Fruit fly (Drosophila melanogaster): ENCODE data around the gene CG10286.

Gene CG10286

DNA sequence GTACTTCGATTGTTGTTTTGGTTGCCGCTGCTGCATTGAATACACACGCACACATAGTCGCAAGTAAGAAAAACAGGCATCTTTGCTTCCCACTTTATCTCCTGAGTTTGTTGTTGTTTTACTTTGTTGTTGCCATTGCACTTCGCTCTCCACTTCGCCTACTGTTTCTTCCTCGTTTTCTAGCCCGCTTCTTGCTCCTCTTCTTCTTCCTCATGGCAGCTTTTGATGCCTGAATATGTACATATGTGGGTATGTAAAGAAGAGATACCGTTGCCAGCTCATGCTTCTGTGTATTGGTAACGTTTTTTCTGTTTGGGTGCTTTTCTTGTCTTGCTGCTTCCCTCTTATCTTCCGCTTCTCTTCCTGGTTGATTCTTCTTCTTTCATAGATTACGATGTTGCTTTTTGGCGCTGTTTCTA lies 40.4 kb downstream of the CG10286 start:
- TF ChIP-seq noc (tag; optimal IDR thresholded peaks at IDR 0.05) = no peak

DNA sequence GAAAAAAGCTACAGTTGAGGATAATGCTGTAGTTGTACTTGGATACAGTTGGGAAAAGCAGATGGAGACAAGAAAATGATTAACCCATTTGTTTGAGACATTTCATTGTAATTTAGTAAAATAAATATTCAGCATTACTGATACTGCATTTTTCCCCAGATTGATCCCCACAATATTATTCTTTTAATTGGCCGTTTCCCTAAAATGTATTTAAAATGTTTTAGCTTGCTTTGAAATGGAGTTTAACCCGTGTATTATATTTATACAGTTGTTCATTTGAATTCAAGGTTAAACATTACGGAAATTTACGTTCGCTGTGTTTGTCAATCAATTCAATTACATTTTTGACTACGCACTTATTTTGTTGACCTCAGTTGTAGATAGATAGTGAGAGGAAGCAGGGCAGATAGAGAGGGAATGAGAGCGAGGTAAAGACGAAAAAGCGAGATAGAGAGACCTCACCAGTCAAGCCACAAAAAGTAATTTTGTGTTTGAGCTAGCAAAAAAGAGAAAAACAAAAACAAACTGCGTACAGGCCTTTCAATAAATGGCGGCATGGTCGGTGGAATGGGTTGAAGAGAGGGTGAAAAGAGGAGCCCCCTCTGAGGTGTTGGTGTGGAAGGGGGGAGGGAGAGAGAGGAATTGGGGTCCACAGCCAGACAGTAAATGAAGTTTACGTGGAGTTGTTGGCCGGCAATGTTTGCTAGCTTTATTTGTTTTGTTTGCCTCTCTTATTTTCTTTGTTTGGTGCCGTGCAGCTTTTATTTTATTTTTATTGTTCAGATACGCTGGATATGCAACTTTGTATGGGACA lies 41.9 kb downstream of the CG10286 start:
- TF ChIP-seq noc (tag; optimal IDR thresholded peaks at IDR 0.05) = peak; percentile 97

DNA sequence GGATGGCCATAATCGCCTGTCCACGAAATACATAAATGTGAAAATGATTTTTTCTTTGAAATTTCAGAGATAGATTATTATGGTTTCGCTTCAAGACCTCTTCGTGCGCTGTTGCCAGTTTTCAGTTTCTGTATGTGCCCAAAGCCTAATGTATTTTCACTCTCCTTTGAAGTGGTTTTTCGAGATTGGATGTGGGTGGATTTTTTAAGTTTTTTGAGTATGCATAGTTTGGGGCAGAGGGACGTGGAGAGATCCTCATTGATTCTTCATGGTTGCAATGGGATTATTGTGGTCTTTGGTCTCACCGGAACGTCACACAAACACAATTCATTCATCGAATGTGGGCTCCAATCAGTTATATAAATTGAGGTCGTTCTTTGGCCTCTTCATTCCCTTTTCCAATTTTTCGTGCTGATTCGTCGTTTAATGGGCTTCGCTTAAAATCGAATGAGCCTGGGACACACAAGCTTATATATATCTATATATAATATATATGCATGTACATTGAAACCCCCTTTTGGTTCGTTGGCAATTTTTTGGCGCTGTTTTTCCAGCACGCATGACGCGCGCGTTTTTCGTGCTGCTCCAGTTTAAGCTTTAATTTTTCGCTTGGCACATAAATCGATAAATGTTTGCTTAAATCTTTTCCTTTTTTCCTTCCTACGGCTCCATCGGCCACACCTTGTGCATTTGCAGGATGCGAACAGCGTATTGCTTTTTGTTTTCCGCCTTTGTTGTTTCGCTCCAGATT lies 42.9 kb downstream of the CG10286 start:
- TF ChIP-seq noc (tag; optimal IDR thresholded peaks at IDR 0.05) = no peak

DNA sequence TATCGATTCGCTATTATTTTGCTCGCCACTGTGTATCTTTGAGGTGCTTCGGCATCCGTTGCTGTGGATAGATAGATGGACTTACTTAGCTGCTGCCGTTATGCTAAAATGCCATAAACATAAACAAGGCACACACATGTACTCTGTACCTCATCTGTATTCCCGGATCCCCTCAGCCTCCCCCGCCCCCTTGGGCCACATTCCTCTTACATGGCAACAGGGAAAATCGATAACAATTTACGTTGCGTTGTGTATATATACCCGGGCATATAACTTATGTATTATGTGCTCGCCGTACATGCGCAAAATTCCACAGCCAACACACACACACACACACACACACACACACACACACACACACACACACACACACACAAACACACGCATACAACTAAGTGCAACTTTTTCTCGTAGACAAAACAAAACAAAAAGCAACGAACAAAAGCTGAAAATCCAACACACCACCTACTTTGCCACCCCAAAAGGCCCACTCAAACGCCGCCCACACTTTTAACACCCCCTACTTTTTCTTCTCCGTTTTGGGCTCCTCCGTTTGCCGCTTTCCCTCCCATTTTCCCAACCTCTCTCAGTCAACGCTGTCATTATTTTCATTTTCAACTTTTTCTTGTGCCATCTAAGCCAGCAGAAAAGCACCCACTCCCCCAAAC lies 45.1 kb downstream of the CG10286 start:
- TF ChIP-seq noc (tag; optimal IDR thresholded peaks at IDR 0.05) = no peak

DNA sequence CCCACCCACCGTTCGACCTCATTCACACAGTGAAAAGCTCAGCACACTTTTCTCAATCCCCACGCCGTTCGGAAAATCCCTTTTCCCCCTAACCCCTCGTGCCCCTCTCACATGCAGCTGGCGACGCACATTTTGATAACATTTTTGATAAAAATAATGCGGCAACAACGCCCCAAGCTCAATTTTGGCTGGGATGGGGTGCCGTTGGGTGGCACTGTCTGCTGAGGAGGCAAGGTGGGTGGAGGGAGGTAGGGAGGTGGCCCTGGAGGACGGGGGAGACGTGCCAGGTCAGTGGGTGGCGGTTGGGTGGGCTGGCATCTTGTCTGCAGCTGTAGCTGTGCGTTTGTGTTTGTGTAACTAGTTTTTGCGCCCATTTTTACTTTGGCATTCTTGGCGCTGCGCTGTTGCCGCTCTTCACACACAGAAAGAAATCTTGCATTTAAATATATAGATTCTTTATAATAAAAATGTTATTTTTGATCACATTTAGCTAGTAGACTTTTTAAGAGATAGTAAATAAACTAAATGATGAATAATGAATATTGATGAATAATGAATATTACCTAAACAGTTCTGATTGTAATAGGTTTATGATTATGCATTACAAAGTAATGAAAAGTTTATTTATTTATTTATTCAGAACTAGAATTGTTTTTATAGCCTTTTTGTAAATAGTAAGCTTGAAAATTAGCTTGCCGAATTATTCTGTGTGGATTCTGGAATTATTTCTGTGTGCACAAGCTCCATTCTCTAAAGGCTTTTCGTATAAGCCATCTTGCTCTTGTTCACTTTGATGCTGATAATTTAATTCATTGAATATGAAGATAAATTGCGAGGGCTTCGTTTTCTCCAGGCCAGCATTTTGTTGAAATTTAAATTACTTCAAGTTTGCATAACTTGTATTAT lies 45.9 kb downstream of the CG10286 start:
- no peak for TF ChIP-seq noc (tag; optimal IDR thresholded peaks at IDR 0.05)

DNA sequence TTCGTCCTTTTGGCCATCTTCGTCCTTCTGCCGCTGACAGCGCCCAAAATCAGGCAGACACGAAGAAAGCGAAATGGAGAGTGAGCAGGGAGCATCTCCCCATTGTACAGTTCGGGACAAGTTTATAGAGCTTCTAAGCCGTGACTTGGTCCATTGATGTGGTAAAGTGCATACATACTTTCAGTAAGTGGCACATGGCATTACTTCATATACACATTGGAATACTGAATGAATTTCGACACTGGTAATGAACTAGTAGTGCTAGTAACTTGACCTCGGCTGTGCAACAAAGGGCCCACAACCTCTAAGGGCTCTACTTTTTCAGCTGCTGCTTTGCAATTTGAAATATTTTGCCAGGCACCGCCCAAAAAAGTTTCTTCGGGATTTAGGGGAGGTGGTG lies 47.5 kb downstream of the CG10286 start:
- TF ChIP-seq noc (tag; optimal IDR thresholded peaks at IDR 0.05) = peak; percentile 33

DNA sequence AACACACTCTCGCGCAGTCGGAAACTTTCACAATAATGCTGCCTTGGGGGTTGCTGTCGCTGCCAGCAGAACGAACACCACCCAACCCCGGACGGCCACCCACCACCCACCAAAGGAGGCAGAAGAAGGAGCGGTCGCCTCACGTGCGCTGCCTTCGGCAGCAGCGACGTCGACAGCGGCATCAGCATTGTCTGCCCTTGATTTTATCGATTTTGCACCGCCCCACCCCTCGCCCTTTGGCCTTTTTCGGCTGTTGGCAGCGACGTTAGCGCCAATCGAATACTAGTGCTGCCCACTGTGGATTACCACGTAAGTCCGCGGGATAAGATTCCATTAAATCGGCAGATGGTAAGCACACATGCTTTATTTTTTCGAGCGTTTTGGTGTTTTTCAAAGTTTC lies 50.3 kb downstream of the CG10286 start:
- no peak for TF ChIP-seq noc (tag; optimal IDR thresholded peaks at IDR 0.05)

DNA sequence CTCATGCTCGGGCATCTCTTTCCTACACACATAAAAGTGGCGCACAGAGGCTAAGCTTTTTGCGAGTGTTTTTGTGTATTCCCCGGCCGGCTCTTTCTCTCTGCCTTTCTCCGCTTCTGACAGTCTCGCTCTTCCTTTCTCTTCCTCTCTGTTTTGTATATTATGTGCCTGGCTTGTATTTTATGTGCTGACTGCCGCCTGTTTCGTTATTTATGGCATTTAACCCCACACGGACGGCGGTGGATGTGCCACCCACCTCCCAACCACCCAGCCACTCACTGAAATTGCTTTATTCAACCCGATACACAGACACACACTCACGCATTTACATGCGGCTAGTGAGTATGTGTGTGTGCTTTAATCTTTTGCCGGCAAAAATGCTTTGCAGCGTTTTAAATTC lies 51.2 kb downstream of the CG10286 start:
- TF ChIP-seq noc (tag; optimal IDR thresholded peaks at IDR 0.05) = no peak

Data from whole organism, larva.